Fruit fly (Drosophila melanogaster) whole organism, embryonic: Measurements from ENCODE around the gene CG6040.

Experiments
- B-H1 ChIP-seq: fragments of 200-800 bp; sonication (Bioruptor generic); IDR thresholded peaks from 3 replicates; pipeline ENCODE4 v1.3.6; 2022; ENCODE audit warnings: missing biosample characterization, missing genetic modification characterization
- BtbVII ChIP-seq: fragments of 200-800 bp; sonication (Bioruptor generic); optimal IDR thresholded peaks from 3 replicates; lab custom pipeline; 2017; ENCODE audit warnings: missing biosample characterization, mild to moderate bottlenecking, missing genetic modification characterization
- CG10209 ChIP-seq: fragments of 200-800 bp; sonication (Bioruptor generic); optimal IDR thresholded peaks from 3 replicates; lab custom pipeline; 2017; ENCODE audit warnings: missing biosample characterization, mild to moderate bottlenecking, missing genetic modification characterization, missing genetic modification reagents
- CG10543 ChIP-seq: fragments of 200-800 bp; sonication (Bioruptor generic); optimal IDR thresholded peaks from 3 replicates; lab custom pipeline; 2017; ENCODE audit warnings: missing biosample characterization, mild to moderate bottlenecking, missing genetic modification characterization, moderate library complexity
- CG11398 ChIP-seq: fragments of 200-800 bp; sonication (Bioruptor generic); optimal IDR thresholded peaks from 2 replicates; lab custom pipeline; 2016; ENCODE audit warnings: missing biosample characterization, missing genetic modification characterization
- CG11723 ChIP-seq: fragments of 200-800 bp; sonication (Bioruptor generic); optimal IDR thresholded peaks from 2 replicates; lab custom pipeline; 2017; ENCODE audit warnings: missing biosample characterization, mild to moderate bottlenecking, missing genetic modification characterization
- CG12155 ChIP-seq: fragments of 200-800 bp; sonication (Bioruptor generic); optimal IDR thresholded peaks from 3 replicates; lab custom pipeline; 2016; ENCODE audit warnings: missing biosample characterization, missing genetic modification characterization
- CG12219 ChIP-seq: fragments of 200-800 bp; sonication (Bioruptor generic); optimal IDR thresholded peaks from 3 replicates; lab custom pipeline; 2018; ENCODE audit warnings: missing biosample characterization, mild to moderate bottlenecking, missing genetic modification characterization
- CG12659 ChIP-seq: fragments of 200-800 bp; sonication (Bioruptor generic); optimal IDR thresholded peaks from 3 replicates; lab custom pipeline; 2017; ENCODE audit warnings: mild to moderate bottlenecking, missing biosample characterization, missing genetic modification reagents, missing genetic modification characterization
- CG13287 ChIP-seq: fragments of 200-800 bp; sonication (Bioruptor generic); IDR thresholded peaks from 2 replicates; pipeline ENCODE4 v1.3.6; 2022; ENCODE audit warnings: missing biosample characterization, missing genetic modification characterization; ENCODE audit not compliant: partially characterized antibody
- CG13296 ChIP-seq: fragments of 200-800 bp; sonication (Bioruptor generic); optimal IDR thresholded peaks from 3 replicates; lab custom pipeline; 2018; ENCODE audit warnings: missing biosample characterization, mild to moderate bottlenecking, missing genetic modification characterization
- CG15011 ChIP-seq: fragments of 200-800 bp; sonication (Bioruptor generic); optimal IDR thresholded peaks from 3 replicates; lab custom pipeline; 2018; ENCODE audit warnings: missing biosample characterization, mild to moderate bottlenecking, missing genetic modification characterization
- CG15269 ChIP-seq: fragments of 200-800 bp; sonication (Bioruptor generic); optimal IDR thresholded peaks from 2 replicates; lab custom pipeline; 2018; ENCODE audit warnings: missing biosample characterization, mild to moderate bottlenecking, missing genetic modification characterization, moderate library complexity
- CG17802 ChIP-seq: fragments of 200-800 bp; sonication (Bioruptor generic); optimal IDR thresholded peaks from 2 replicates; lab custom pipeline; 2018; ENCODE audit warnings: missing biosample characterization, mild to moderate bottlenecking, missing genetic modification characterization, moderate library complexity
- CG17912 ChIP-seq: fragments of 200-800 bp; sonication (Bioruptor generic); optimal IDR thresholded peaks from 2 replicates; lab custom pipeline; 2018; ENCODE audit warnings: missing biosample characterization, mild to moderate bottlenecking, missing genetic modification characterization
- CG30403 ChIP-seq: fragments of 200-800 bp; sonication (Bioruptor generic); optimal IDR thresholded peaks from 3 replicates; lab custom pipeline; 2016; ENCODE audit warnings: missing biosample characterization, missing genetic modification characterization
- CG3065 ChIP-seq: fragments of 200-800 bp; sonication (Bioruptor generic); optimal IDR thresholded peaks from 2 replicates; lab custom pipeline; 2016; ENCODE audit warnings: missing biosample characterization, missing genetic modification characterization
- CG32772 ChIP-seq: fragments of 200-800 bp; sonication (Bioruptor generic); IDR thresholded peaks from 2 replicates; pipeline ENCODE4 v1.3.6; 2022; ENCODE audit warnings: missing biosample characterization, missing genetic modification characterization
- CG3281 ChIP-seq: fragments of 200-800 bp; sonication (Bioruptor generic); optimal IDR thresholded peaks from 3 replicates; lab custom pipeline; 2017; ENCODE audit warnings: missing biosample characterization, mild to moderate bottlenecking, missing genetic modification characterization
- CG4282 ChIP-seq: fragments of 200-800 bp; sonication (Bioruptor generic); optimal IDR thresholded peaks from 2 replicates; lab custom pipeline; 2016; ENCODE audit warnings: missing biosample characterization, missing genetic modification characterization
- Chrac-16 ChIP-seq: fragments of 200-800 bp; sonication (Bioruptor generic); optimal IDR thresholded peaks from 3 replicates; lab custom pipeline; 2016; ENCODE audit warnings: missing biosample characterization, missing genetic modification characterization
- CkIIα-i1 ChIP-seq: fragments of 200-800 bp; sonication (Bioruptor generic); IDR thresholded peaks from 2 replicates; pipeline ENCODE4 v1.3.6; 2022; ENCODE audit warnings: missing biosample characterization, missing genetic modification characterization
- CrebB ChIP-seq: fragments of 200-800 bp; sonication (Bioruptor generic); optimal IDR thresholded peaks from 3 replicates; lab custom pipeline; 2018; ENCODE audit warnings: missing biosample characterization, mild to moderate bottlenecking, missing genetic modification characterization
- Dip2 ChIP-seq: fragments of 200-800 bp; sonication (Bioruptor generic); IDR thresholded peaks from 2 replicates; pipeline ENCODE4 v1.3.6; 2022; ENCODE audit warnings: missing biosample characterization, missing genetic modification characterization
- Doc2 ChIP-seq: fragments of 200-800 bp; sonication (Bioruptor generic); IDR thresholded peaks from 2 replicates; pipeline ENCODE4 v1.3.6; 2022; ENCODE audit warnings: missing biosample characterization, missing genetic modification characterization
- ERR ChIP-seq: fragments of 200-800 bp; sonication (Bioruptor generic); optimal IDR thresholded peaks from 2 replicates; lab custom pipeline; 2016; ENCODE audit warnings: missing biosample characterization, missing genetic modification characterization
- Elba2 ChIP-seq: fragments of 200-800 bp; sonication (Bioruptor generic); optimal IDR thresholded peaks from 3 replicates; lab custom pipeline; 2016; ENCODE audit warnings: missing biosample characterization, missing genetic modification characterization
- Ets65A ChIP-seq: fragments of 200-800 bp; sonication (Bioruptor generic); peaks from one replicate; lab custom pipeline; 2016; ENCODE audit warnings: missing biosample characterization, missing genetic modification characterization
- H2.0 ChIP-seq: fragments of 200-800 bp; sonication (Bioruptor generic); IDR thresholded peaks from 2 replicates; pipeline ENCODE4 v1.3.6; 2022; ENCODE audit warnings: missing biosample characterization, missing genetic modification characterization
- HLH4C ChIP-seq: fragments of 200-800 bp; sonication (Bioruptor generic); IDR thresholded peaks from 3 replicates; pipeline ENCODE4 v1.3.6; 2022; ENCODE audit warnings: missing biosample characterization, missing genetic modification characterization; ENCODE audit not compliant: partially characterized antibody
- HLHmδ ChIP-seq: fragments of 200-800 bp; sonication (Bioruptor generic); optimal IDR thresholded peaks from 2 replicates; lab custom pipeline; 2018; ENCODE audit warnings: missing biosample characterization, mild to moderate bottlenecking, missing genetic modification characterization, moderate library complexity
- Pdp1 ChIP-seq, 2 experiments: fragments of 200-800 bp; sonication (Bioruptor generic); optimal IDR thresholded peaks; 3 replicates each; lab custom pipeline; 2016; ENCODE audit warnings: missing biosample characterization in 2 of 2, missing genetic modification characterization in 2 of 2, mild to moderate bottlenecking in 1 of 2, moderate library complexity in 1 of 2
- Six4 ChIP-seq: fragments of 200-800 bp; sonication (Bioruptor generic); optimal IDR thresholded peaks from 2 replicates; lab custom pipeline; 2016; ENCODE audit warnings: missing biosample characterization, missing genetic modification characterization
- cato ChIP-seq: fragments of 200-800 bp; sonication (Bioruptor generic); optimal IDR thresholded peaks from 2 replicates; lab custom pipeline; 2016; ENCODE audit warnings: missing biosample characterization, missing genetic modification characterization, borderline replicate concordance
- emc ChIP-seq: fragments of 200-800 bp; sonication (Bioruptor generic); optimal IDR thresholded peaks from 2 replicates; lab custom pipeline; 2016; ENCODE audit warnings: missing biosample characterization, missing genetic modification characterization
- esg ChIP-seq: fragments of 200-800 bp; sonication (Bioruptor generic); conservative IDR thresholded peaks from 2 replicates; pipeline ENCODE4 v1.3.6; 2022; ENCODE audit warnings: missing biosample characterization, missing genetic modification characterization
- eyg ChIP-seq: fragments of 200-800 bp; sonication (Bioruptor generic); optimal IDR thresholded peaks from 3 replicates; lab custom pipeline; 2016; ENCODE audit warnings: missing biosample characterization, missing genetic modification characterization
- fd102C ChIP-seq: fragments of 200-800 bp; sonication (Bioruptor generic); optimal IDR thresholded peaks from 2 replicates; lab custom pipeline; 2018; ENCODE audit warnings: missing biosample characterization, mild to moderate bottlenecking, missing genetic modification characterization, moderate library complexity
- hb ChIP-seq: fragments of 200-800 bp; sonication (Bioruptor generic); IDR thresholded peaks from 3 replicates; pipeline ENCODE4 v1.3.6; 2022; ENCODE audit warnings: missing biosample characterization, missing genetic modification characterization; ENCODE audit not compliant: partially characterized antibody
- ind ChIP-seq: fragments of 200-800 bp; sonication (Bioruptor generic); optimal IDR thresholded peaks from 3 replicates; lab custom pipeline; 2016; ENCODE audit warnings: missing biosample characterization, missing genetic modification characterization
- lola ChIP-seq, 3 experiments: fragments of >200 bp in 2 of 3; fragments of 200-800 bp in 1 of 3; sonication (Bioruptor generic) in 1 of 3; optimal IDR thresholded peaks; 2 replicates each; lab custom pipeline; 2017 to 2019; ENCODE audit warnings: missing biosample characterization in 3 of 3, missing genetic modification characterization in 3 of 3, mild to moderate bottlenecking in 1 of 3, moderate library complexity in 1 of 3
- luna ChIP-seq: fragments of 200-800 bp; sonication (Bioruptor generic); optimal IDR thresholded peaks from 2 replicates; lab custom pipeline; 2016; ENCODE audit warnings: missing biosample characterization, missing genetic modification characterization
- mld ChIP-seq: fragments of 200-800 bp; sonication (Bioruptor generic); IDR thresholded peaks from 3 replicates; pipeline ENCODE4 v1.3.6; 2022; ENCODE audit warnings: missing biosample characterization, missing genetic modification characterization; ENCODE audit not compliant: partially characterized antibody
- psq ChIP-seq: fragments of 200-800 bp; sonication (Bioruptor generic); optimal IDR thresholded peaks from 2 replicates; lab custom pipeline; 2017; ENCODE audit warnings: missing biosample characterization, missing genetic modification characterization
- sna ChIP-seq: fragments of 200-800 bp; sonication (Bioruptor generic); IDR thresholded peaks from 2 replicates; pipeline ENCODE4 v1.3.6; 2022; ENCODE audit warnings: missing biosample characterization, missing genetic modification characterization; ENCODE audit not compliant: partially characterized antibody
- sqz ChIP-seq: fragments of 200-800 bp; sonication (Bioruptor generic); optimal IDR thresholded peaks from 3 replicates; lab custom pipeline; 2018; ENCODE audit warnings: missing biosample characterization, mild to moderate bottlenecking, missing genetic modification characterization
- tio ChIP-seq: fragments of 200-800 bp; sonication (Bioruptor generic); optimal IDR thresholded peaks from 2 replicates; lab custom pipeline; 2017; ENCODE audit warnings: missing biosample characterization, missing genetic modification characterization, inconsistent platforms
- tna ChIP-seq: fragments of 200-800 bp; sonication (Bioruptor generic); IDR thresholded peaks from 2 replicates; pipeline ENCODE4 v1.3.6; 2022; ENCODE audit warnings: missing biosample characterization, missing genetic modification characterization; ENCODE audit not compliant: partially characterized antibody
- usp ChIP-seq: fragments of >200 bp; optimal IDR thresholded peaks from 2 replicates; lab custom pipeline; 2017; ENCODE audit warnings: missing biosample characterization, missing genetic modification characterization
- vfl ChIP-seq: fragments of 200-800 bp; sonication (Bioruptor generic); optimal IDR thresholded peaks from 2 replicates; lab custom pipeline; 2016; ENCODE audit warnings: missing biosample characterization, missing genetic modification characterization

CG6040 gene

dm6 chr3R:19113836-19114235, 17.1 kb downstream of the CG6040 start (continued):
- TF ChIP-seq CG4282 (GFP tag; lab: Kevin White, UChicago) (no peak), Pdp1 (GFP tag; optimal IDR thresholded peaks at IDR 0.05; lab: Kevin White, UChicago) (peak; percentile 8 to 9), tna (GFP tag; lab: Robert Waterston, UW) (no peak; the same call in 1 of the 2 replicates), B-H1 (no peak), hb (peak; percentile 64; the same call in 2 of the 3 replicates), sna (GFP tag; lab: Robert Waterston, UW) (peak; percentile 43; the same call in 1 of the 2 replicates), Six4 (GFP tag; lab: Kevin White, UChicago) (peak; percentile 17), lola (GFP tag; optimal IDR thresholded peaks at IDR 0.05; lab: Kevin White, UChicago) (peak in 1 of 3 experiments; percentile 11), CG11398 (GFP tag; lab: Kevin White, UChicago) (no peak), cato (GFP tag; lab: Kevin White, UChicago) (no peak), eyg (no peak), CG12659 (GFP tag; lab: Kevin White, UChicago) (no peak), CG12155 (GFP tag; lab: Kevin White, UChicago) (no peak), psq (no peak), CG30403 (GFP tag; lab: Kevin White, UChicago) (peak; percentile 43), CG17912 (no peak), vfl (GFP tag; lab: Kevin White, UChicago) (no peak), CG10209 (GFP tag; lab: Kevin White, UChicago) (peak; percentile 16), CG10543 (no peak), CG13287 (GFP tag; lab: Robert Waterston, UW) (no peak), Doc2 (GFP tag; lab: Robert Waterston, UW) (no peak), BtbVII (GFP tag; lab: Kevin White, UChicago) (no peak), Elba2 (no peak), ERR (GFP tag; lab: Kevin White, UChicago) (no peak), sqz (GFP tag; lab: Kevin White, UChicago) (no peak), ind (GFP tag; lab: Kevin White, UChicago) (peak; percentile 36), CG15269 (tag; lab: Kevin White, UChicago) (peak; percentile 19), CG32772 (peak; percentile 44), esg (peak; percentile 33; the same call in 1 of the 2 replicates), CG12219 (GFP tag; lab: Kevin White, UChicago) (no peak), luna (GFP tag; lab: Kevin White, UChicago) (no peak), CkIIα-i1 (GFP tag; lab: Robert Waterston, UW) (no peak), CG13296 (GFP tag; lab: Kevin White, UChicago) (no peak), CG15011 (no peak), Ets65A (GFP tag; lab: Kevin White, UChicago) (peak; percentile 88), Dip2 (GFP tag; lab: Robert Waterston, UW) (no peak), CG17802 (tag; lab: Kevin White, UChicago) (no peak), Chrac-16 (GFP tag; lab: Kevin White, UChicago) (no peak), H2.0 (GFP tag; lab: Robert Waterston, UW) (no peak; the same call in 1 of the 2 replicates), CG3065 (GFP tag; lab: Kevin White, UChicago) (peak; percentile 13), mld (GFP tag; lab: Robert Waterston, UW) (no peak), tio (no peak), HLHmδ (no peak), CrebB (tag; lab: Kevin White, UChicago) (no peak), CG11723 (GFP tag; lab: Kevin White, UChicago) (no peak), HLH4C (peak; percentile 66), fd102C (GFP tag; lab: Kevin White, UChicago) (no peak), CG3281 (GFP tag; lab: Kevin White, UChicago) (no peak), emc (no peak), usp (GFP tag; lab: Kevin White, UChicago) (no peak)
